Fruit fly (Drosophila melanogaster): ENCODE results near the gene GILT1.

The GILT1 gene

dm6 chr3R:13434325-13435168 is 32.9 kb upstream of the GILT1 start, which contains the start of gene yrt:
Gene yrt, minus strand, starts transcription at chr3R:13434984.
- TF ChIP-seq bab1 (GFP tag; optimal IDR thresholded peaks at IDR 0.05): peak; percentile 41
- TF ChIP-seq pad (GFP tag; optimal IDR thresholded peaks at IDR 0.05): peak; percentile 90
- TF ChIP-seq cic (GFP tag; optimal IDR thresholded peaks at IDR 0.05): no peak

dm6 chr3R:13433623-13434022 is 32.0 kb upstream of the GILT1 start:
- TF ChIP-seq tj (GFP tag; optimal IDR thresholded peaks at IDR 0.05): peak; percentile 53
- no peak for TF ChIP-seq Hr96 (GFP tag; optimal IDR thresholded peaks at IDR 0.05)
- peak; percentile 66 for TF ChIP-seq CG7101 (tag; optimal IDR thresholded peaks at IDR 0.05)
- peak; percentile 64 for TF ChIP-seq CG5204 (GFP tag; optimal IDR thresholded peaks at IDR 0.05)
- TF ChIP-seq CG11617 (GFP tag; optimal IDR thresholded peaks at IDR 0.05): peak; percentile 66
- TF ChIP-seq Crg-1 (GFP tag; optimal IDR thresholded peaks at IDR 0.05): peak; percentile 47
- peak; percentile 49 for TF ChIP-seq kay (GFP tag; ENCODE audit: borderline replicate concordance)
- peak; percentile 93 for TF ChIP-seq bab1 (GFP tag; optimal IDR thresholded peaks at IDR 0.05)
- peak; percentile 28 for TF ChIP-seq Mnt (GFP tag; optimal IDR thresholded peaks at IDR 0.05)
- TF ChIP-seq CG1620 (GFP tag; optimal IDR thresholded peaks at IDR 0.05): peak; percentile 64
- TF ChIP-seq Clk (GFP tag; optimal IDR thresholded peaks at IDR 0.05): no peak
- TF ChIP-seq toe (GFP tag; optimal IDR thresholded peaks at IDR 0.05): peak; percentile 36
- no peak for TF ChIP-seq ovo (GFP tag; optimal IDR thresholded peaks at IDR 0.05)
- TF ChIP-seq CG33017 (tag; optimal IDR thresholded peaks at IDR 0.05): peak; percentile 72
- TF ChIP-seq cnc (optimal IDR thresholded peaks at IDR 0.05): no peak
- no peak for TF ChIP-seq cic (GFP tag; optimal IDR thresholded peaks at IDR 0.05)
- TF ChIP-seq CG14711 (tag; optimal IDR thresholded peaks at IDR 0.05): peak; percentile 57
- no peak for TF ChIP-seq CG7045 (GFP tag; optimal IDR thresholded peaks at IDR 0.05)
- TF ChIP-seq pad (GFP tag; optimal IDR thresholded peaks at IDR 0.05): no peak

dm6 chr3R:13428341-13429040 is 26.8 kb upstream of the GILT1 start:
- no peak for TF ChIP-seq Hr96 (GFP tag; optimal IDR thresholded peaks at IDR 0.05)
- peak; percentile 11 for TF ChIP-seq bab1 (GFP tag; optimal IDR thresholded peaks at IDR 0.05)

dm6 chr3R:13425470-13426033 is 23.9 kb upstream of the GILT1 start, which contains the start of gene Act87E:
Gene Act87E, plus strand, starts transcription at chr3R:13425983.
- TF ChIP-seq Clk (GFP tag; optimal IDR thresholded peaks at IDR 0.05) (no peak), tj (GFP tag; optimal IDR thresholded peaks at IDR 0.05) (no peak), Hr96 (GFP tag; optimal IDR thresholded peaks at IDR 0.05) (no peak), kay (GFP tag; ENCODE audit: borderline replicate concordance) (no peak), Crg-1 (GFP tag; optimal IDR thresholded peaks at IDR 0.05) (no peak), CG11617 (GFP tag; optimal IDR thresholded peaks at IDR 0.05) (no peak), cic (GFP tag; optimal IDR thresholded peaks at IDR 0.05) (no peak), CG7101 (tag; optimal IDR thresholded peaks at IDR 0.05) (no peak), ovo (GFP tag; optimal IDR thresholded peaks at IDR 0.05) (no peak)

dm6 chr3R:13422178-13422577 is 20.5 kb upstream of the GILT1 start:
- no peak for TF ChIP-seq tj (GFP tag; optimal IDR thresholded peaks at IDR 0.05)
- no peak for TF ChIP-seq CG12768 (GFP tag; optimal IDR thresholded peaks at IDR 0.05)
- TF ChIP-seq CG14711 (tag; optimal IDR thresholded peaks at IDR 0.05): no peak
- TF ChIP-seq Crg-1 (GFP tag; optimal IDR thresholded peaks at IDR 0.05): no peak

- TF ChIP-seq tj (GFP tag; optimal IDR thresholded peaks at IDR 0.05): no peak
- TF ChIP-seq CG12768 (GFP tag; optimal IDR thresholded peaks at IDR 0.05): no peak
- no peak for TF ChIP-seq CG33017 (tag; optimal IDR thresholded peaks at IDR 0.05)
- no peak for TF ChIP-seq CG14711 (tag; optimal IDR thresholded peaks at IDR 0.05)
- TF ChIP-seq CG5204 (GFP tag; optimal IDR thresholded peaks at IDR 0.05): no peak
- TF ChIP-seq ovo (GFP tag; optimal IDR thresholded peaks at IDR 0.05): no peak
- TF ChIP-seq cic (GFP tag; optimal IDR thresholded peaks at IDR 0.05): no peak
- TF ChIP-seq CG7101 (tag; optimal IDR thresholded peaks at IDR 0.05): no peak
- no peak for TF ChIP-seq Crg-1 (GFP tag; optimal IDR thresholded peaks at IDR 0.05)
- no peak for TF ChIP-seq CG11617 (GFP tag; optimal IDR thresholded peaks at IDR 0.05)
- TF ChIP-seq Hr96 (GFP tag; optimal IDR thresholded peaks at IDR 0.05): no peak
These were observed 18.3 kb upstream of the GILT1 start, which contains the start of gene Ir87a for dm6 chr3R:13419979-13420378. Gene Ir87a, plus strand, starts transcription at chr3R:13420279.

All from whole organism, adult.